Worm (Caenorhabditis elegans): Measurements from ENCODE around the gene nep-11.
"Not testable (repeated sequence)": the region's sequence is repeated elsewhere in the genome, so short reads cannot be mapped to it uniquely, and the experiment has no call there.

nep-11 gene

ce11 chrII:3471603-3472002 lies 46.3 kb upstream of the nep-11 start, which contains the start of gene Y49F6B.13:
Y49F6B.13 (minus strand) TSS chrII:3471703.
- TF ChIP-seq chd-7 (tag; optimal IDR thresholded peaks at IDR 0.05), result no peak
- TF ChIP-seq pbrm-1 (GFP tag; IDR thresholded peaks at IDR 0.05), result no peak
- TF ChIP-seq ceh-91 (GFP tag; IDR thresholded peaks at IDR 0.05), result no peak
- TF ChIP-seq K12H6.12 (tag; optimal IDR thresholded peaks at IDR 0.05), result no peak
- TF ChIP-seq mel-28 (tag; optimal IDR thresholded peaks at IDR 0.05; ENCODE audit: borderline replicate concordance), result no peak
- TF ChIP-seq Y79H2A.3 (GFP tag; conservative IDR thresholded peaks at IDR 0.05), result no peak
- TF ChIP-seq F10E7.11 (tag; optimal IDR thresholded peaks at IDR 0.05), result no peak
- TF ChIP-seq madf-6 (GFP tag; IDR thresholded peaks at IDR 0.05), result no peak
- no peak for TF ChIP-seq dox-1 (GFP tag; IDR thresholded peaks at IDR 0.05)
- no peak for TF ChIP-seq ceh-58 (GFP tag; IDR thresholded peaks at IDR 0.05)
- no peak for TF ChIP-seq mcd-1 (GFP tag; IDR thresholded peaks at IDR 0.05)
- no peak for TF ChIP-seq F57C9.4 (tag; optimal IDR thresholded peaks at IDR 0.05)
- no peak for TF ChIP-seq lin-54 (GFP tag; optimal IDR thresholded peaks at IDR 0.05)
- no peak for TF ChIP-seq dpl-1 (GFP tag; optimal IDR thresholded peaks at IDR 0.05)
- TF ChIP-seq ztf-25 (GFP tag; IDR thresholded peaks at IDR 0.05), result no peak
- TF ChIP-seq nhr-27 (tag; optimal IDR thresholded peaks at IDR 0.05), result no peak
- no peak for TF ChIP-seq snpc-4 (GFP tag; optimal IDR thresholded peaks at IDR 0.05)
- TF ChIP-seq snpc-4 (tag; optimal IDR thresholded peaks at IDR 0.05), result no peak
- no peak for TF ChIP-seq madf-8 (GFP tag; conservative IDR thresholded peaks at IDR 0.05)
- no peak for TF ChIP-seq B0019.2 (GFP tag; conservative IDR thresholded peaks at IDR 0.05)
- no peak for TF ChIP-seq hmg-20 (GFP tag; IDR thresholded peaks at IDR 0.05)

DNA sequence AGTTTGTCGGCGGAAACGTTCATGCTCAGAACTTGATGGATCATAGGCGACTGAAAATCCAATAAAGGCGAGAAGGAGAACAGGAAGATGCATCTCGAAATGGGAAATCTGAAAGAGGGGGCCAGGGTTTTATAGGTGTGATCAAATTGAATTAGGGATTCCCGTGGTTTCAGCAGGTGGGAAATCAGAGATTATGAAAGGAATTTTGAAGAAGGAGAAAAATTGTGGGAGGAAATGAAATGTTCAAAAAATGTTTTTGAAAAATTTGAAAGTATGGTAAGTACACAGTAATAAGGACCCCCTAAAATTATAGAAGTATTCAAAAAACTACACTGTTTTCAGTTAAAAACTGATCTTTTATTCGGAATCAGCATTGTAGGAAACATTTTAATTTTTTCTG lies 45.2 kb upstream of the nep-11 start, which contains the start of gene Y49F6B.20:
Gene Y49F6B.20 (minus strand): TSS at position 101 of the 400 bp plus-strand sequence.
- TF ChIP-seq Y56A3A.18 (GFP tag; IDR thresholded peaks at IDR 0.05) (no peak), aptf-3 (GFP tag; IDR thresholded peaks at IDR 0.05) (no peak), Y67H2A.10 (GFP tag; conservative IDR thresholded peaks at IDR 0.05) (no peak), xnd-1 (tag; optimal IDR thresholded peaks at IDR 0.05) (no peak), aptf-2 (GFP tag; conservative IDR thresholded peaks at IDR 0.05) (no peak), zfh-2 (GFP tag; conservative IDR thresholded peaks at IDR 0.05) (no peak)

ce11 chrII:3464580-3464979 lies 39.2 kb upstream of the nep-11 start, which contains the start of gene C16C8.10:
C16C8.10 (minus strand) TSS chrII:3464680.
- TF ChIP-seq ceh-100 (GFP tag; IDR thresholded peaks at IDR 0.05); Y95B8A.8 (GFP tag; IDR thresholded peaks at IDR 0.05); snpc-4 (GFP tag; optimal IDR thresholded peaks at IDR 0.05); snpc-4 (tag; optimal IDR thresholded peaks at IDR 0.05): not testable (repeated sequence)

DNA sequence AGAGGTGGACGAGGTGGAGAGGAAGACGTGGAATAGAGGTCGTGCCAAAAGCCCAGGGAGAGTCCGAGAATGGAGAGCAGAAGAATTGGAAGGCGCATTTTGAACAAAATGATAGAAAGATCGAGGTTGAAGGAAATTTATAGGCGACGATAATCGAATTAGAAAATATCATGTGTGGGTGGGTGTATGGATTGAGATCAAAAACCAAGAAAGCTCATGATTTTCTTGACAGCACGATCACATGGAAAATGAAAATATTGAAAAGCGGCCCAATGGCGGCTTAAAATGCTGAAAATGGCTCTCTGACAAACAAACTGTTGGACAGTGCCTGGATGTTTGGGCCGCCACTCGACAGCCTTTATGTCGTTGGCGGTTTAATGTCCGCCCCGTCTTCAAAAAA lies 37.8 kb upstream of the nep-11 start, which contains the start of gene C16C8.9:
Gene C16C8.9 (minus strand): TSS at position 101 of the 400 bp plus-strand sequence.
- no peak for TF ChIP-seq madf-10 (tag; optimal IDR thresholded peaks at IDR 0.05)
- no peak for TF ChIP-seq ztf-26 (tag; optimal IDR thresholded peaks at IDR 0.05)
- no peak for TF ChIP-seq nhr-179 (tag; optimal IDR thresholded peaks at IDR 0.05)
- TF ChIP-seq F33H1.4 (GFP tag; IDR thresholded peaks at IDR 0.05), result no peak
- TF ChIP-seq Y79H2A.3 (GFP tag; conservative IDR thresholded peaks at IDR 0.05), result no peak
- TF ChIP-seq Y56A3A.18 (GFP tag; IDR thresholded peaks at IDR 0.05), result no peak
- TF ChIP-seq Y67H2A.10 (GFP tag; conservative IDR thresholded peaks at IDR 0.05), result no peak
- TF ChIP-seq Y95B8A.8 (GFP tag; IDR thresholded peaks at IDR 0.05), result no peak
- no peak for TF ChIP-seq rec-8 (tag; optimal IDR thresholded peaks at IDR 0.05)
- TF ChIP-seq aptf-3 (GFP tag; IDR thresholded peaks at IDR 0.05), result no peak
- no peak for TF ChIP-seq zim-3 (tag; optimal IDR thresholded peaks at IDR 0.05)
